Worm (Caenorhabditis elegans) whole organism, L3 larva: ENCODE data around the gene acs-21.

Experiments
- R02D3.7 ChIP-seq: fragments of 150-350 bp; optimal IDR thresholded peaks from 2 replicates; lab custom pipeline; 2014; ENCODE audit warnings: missing biosample characterization, missing genetic modification characterization
- ZK546.5 ChIP-seq: sonication (generic microtip); optimal IDR thresholded peaks from 2 replicates; lab custom pipeline; 2017; ENCODE audit warnings: missing biosample characterization, missing genetic modification characterization
- aly-2 ChIP-seq: fragments of 150-350 bp; optimal IDR thresholded peaks from 2 replicates; lab custom pipeline; 2014; ENCODE audit warnings: missing biosample characterization, missing genetic modification characterization
- ama-1 ChIP-seq: fragments of 150-350 bp; optimal IDR thresholded peaks from 2 replicates; lab custom pipeline; 2018
- ceh-16 ChIP-seq: sonication (generic microtip); optimal IDR thresholded peaks from 2 replicates; lab custom pipeline; 2017; ENCODE audit warnings: missing biosample characterization, missing genetic modification characterization
- ceh-82 ChIP-seq: fragments of 150-350 bp; optimal IDR thresholded peaks from 2 replicates; lab custom pipeline; 2014; ENCODE audit warnings: missing biosample characterization, missing genetic modification characterization
- ceh-9 ChIP-seq: sonication (generic microtip); optimal IDR thresholded peaks from 2 replicates; lab custom pipeline; 2018; ENCODE audit warnings: missing biosample characterization, missing genetic modification characterization
- daf-12 ChIP-seq: fragments of 150-350 bp; optimal IDR thresholded peaks from 2 replicates; lab custom pipeline; 2014; ENCODE audit warnings: missing biosample characterization, missing genetic modification reagents, missing genetic modification characterization
- egl-27 ChIP-seq: sonication (generic microtip); optimal IDR thresholded peaks from 4 replicates; lab custom pipeline; 2017; ENCODE audit warnings: missing biosample characterization, missing genetic modification reagents, missing genetic modification characterization
- egl-5 ChIP-seq: fragments of 150-350 bp; optimal IDR thresholded peaks from 2 replicates; lab custom pipeline; 2017; ENCODE audit warnings: missing biosample characterization, missing genetic modification reagents, missing genetic modification characterization, inconsistent platforms
- elt-1 ChIP-seq: fragments of 150-350 bp; optimal IDR thresholded peaks from 2 replicates; lab custom pipeline; 2014; ENCODE audit warnings: missing biosample characterization, missing genetic modification characterization
- elt-2 ChIP-seq: sonication (generic microtip); optimal IDR thresholded peaks from 2 replicates; lab custom pipeline; 2016; ENCODE audit warnings: missing genetic modification reagents, mild to moderate bottlenecking, missing genetic modification characterization, missing compliant biosample characterization
- elt-3 ChIP-seq, 3 experiments: fragments of 150-350 bp in 1 of 3; sonication (generic microtip) in 2 of 3; optimal IDR thresholded peaks; 2 replicates in 2 of 3; 4 replicates in 1 of 3; lab custom pipeline; 2014 to 2017; ENCODE audit warnings: missing biosample characterization in 3 of 3, missing genetic modification characterization in 3 of 3
- fkh-10 ChIP-seq: sonication (generic microtip); optimal IDR thresholded peaks from 2 replicates; lab custom pipeline; 2017; ENCODE audit warnings: missing biosample characterization, missing genetic modification reagents, missing genetic modification characterization
- fos-1 ChIP-seq: fragments of 150-350 bp; optimal IDR thresholded peaks from 2 replicates; lab custom pipeline; 2014; ENCODE audit warnings: missing biosample characterization, missing genetic modification characterization
- hmg-11 ChIP-seq: sonication (generic microtip); optimal IDR thresholded peaks from 2 replicates; lab custom pipeline; 2016; ENCODE audit warnings: missing genetic modification characterization, missing compliant biosample characterization
- jun-1 ChIP-seq: fragments of 150-350 bp; optimal IDR thresholded peaks from 2 replicates; lab custom pipeline; 2014; ENCODE audit warnings: missing biosample characterization, missing genetic modification reagents, missing genetic modification characterization
- lin-15B ChIP-seq: fragments of 150-350 bp; optimal IDR thresholded peaks from 2 replicates; lab custom pipeline; 2014; ENCODE audit warnings: missing biosample characterization, missing genetic modification characterization
- lsy-12 ChIP-seq: sonication (generic microtip); optimal IDR thresholded peaks from 2 replicates; lab custom pipeline; 2016; ENCODE audit warnings: mild to moderate bottlenecking, missing genetic modification characterization, missing compliant biosample characterization
- mdl-1 ChIP-seq: fragments of 150-350 bp; optimal IDR thresholded peaks from 2 replicates; lab custom pipeline; 2014; ENCODE audit warnings: missing biosample characterization, missing genetic modification characterization
- mml-1 ChIP-seq: fragments of 150-350 bp; sonication (generic microtip); optimal IDR thresholded peaks from 3 replicates; lab custom pipeline; 2014; ENCODE audit warnings: missing biosample characterization, missing genetic modification characterization
- nfya-1 ChIP-seq: sonication (generic microtip); optimal IDR thresholded peaks from 2 replicates; lab custom pipeline; 2017; ENCODE audit warnings: missing genetic modification characterization, mild to moderate bottlenecking, missing compliant biosample characterization, antibody characterized with exemption, moderate library complexity; ENCODE audit not compliant: insufficient read depth
- nhr-12 ChIP-seq: fragments of 150-350 bp; optimal IDR thresholded peaks from 2 replicates; lab custom pipeline; 2014; ENCODE audit warnings: missing biosample characterization, missing genetic modification characterization
- nhr-23 ChIP-seq: fragments of 150-350 bp; optimal IDR thresholded peaks from 2 replicates; lab custom pipeline; 2014; ENCODE audit warnings: missing biosample characterization, missing genetic modification reagents, missing genetic modification characterization
- nhr-237 ChIP-seq: fragments of 150-350 bp; optimal IDR thresholded peaks from 2 replicates; lab custom pipeline; 2014; ENCODE audit warnings: missing biosample characterization, missing genetic modification characterization
- nhr-28 ChIP-seq: fragments of 150-350 bp; optimal IDR thresholded peaks from 2 replicates; lab custom pipeline; 2014; ENCODE audit warnings: missing biosample characterization, missing genetic modification characterization
- nhr-43 ChIP-seq: sonication (generic microtip); optimal IDR thresholded peaks from 2 replicates; lab custom pipeline; 2016; ENCODE audit warnings: mild to moderate bottlenecking, missing genetic modification characterization, missing compliant biosample characterization; ENCODE audit not compliant: poor library complexity, severe bottlenecking
- nhr-67 ChIP-seq: fragments of 150-350 bp; optimal IDR thresholded peaks from 2 replicates; lab custom pipeline; 2014; ENCODE audit warnings: missing biosample characterization, missing genetic modification characterization
- pha-4 ChIP-seq: fragments of 150-350 bp; optimal IDR thresholded peaks from 2 replicates; lab custom pipeline; 2014; ENCODE audit warnings: missing biosample characterization, missing genetic modification reagents, missing genetic modification characterization
- pqm-1 ChIP-seq: fragments of 150-350 bp; optimal IDR thresholded peaks from 2 replicates; lab custom pipeline; 2017; ENCODE audit warnings: missing biosample characterization, missing genetic modification characterization, inconsistent platforms
- skn-1 ChIP-seq: fragments of 150-350 bp; optimal IDR thresholded peaks from 2 replicates; lab custom pipeline; 2014; ENCODE audit warnings: missing biosample characterization, missing genetic modification characterization
- tbx-2 ChIP-seq: sonication (generic microtip); optimal IDR thresholded peaks from 2 replicates; lab custom pipeline; 2016; ENCODE audit warnings: mild to moderate bottlenecking, missing genetic modification characterization, missing compliant biosample characterization
- unc-39 ChIP-seq: sonication (generic microtip); optimal IDR thresholded peaks from 4 replicates; lab custom pipeline; 2017; ENCODE audit warnings: missing biosample characterization, missing genetic modification characterization
- unc-62 ChIP-seq: fragments of 150-350 bp; sonication (generic microtip); optimal IDR thresholded peaks from 4 replicates; lab custom pipeline; 2014; ENCODE audit warnings: missing biosample characterization, missing genetic modification reagents, missing genetic modification characterization
- zag-1 ChIP-seq: fragments of 150-350 bp; optimal IDR thresholded peaks from 2 replicates; lab custom pipeline; 2014; ENCODE audit warnings: missing biosample characterization, missing genetic modification characterization
- ztf-11 ChIP-seq: fragments of 150-350 bp; optimal IDR thresholded peaks from 2 replicates; lab custom pipeline; 2014; ENCODE audit warnings: missing biosample characterization, missing genetic modification characterization
- ztf-4 ChIP-seq: fragments of 150-350 bp; optimal IDR thresholded peaks from 2 replicates; lab custom pipeline; 2014; ENCODE audit warnings: missing biosample characterization, missing genetic modification characterization

acs-21 gene

ce11 chrV:3124912-3125311, 36.0 kb downstream of the acs-21 start, which contains the start of gene Y73C8C.12:
Gene Y73C8C.12 (plus strand): TSS chrV:3125212.
- TF ChIP-seq jun-1 (tag; lab: Kevin White, UChicago) (no peak), ztf-4 (no peak), ceh-9 (tag; lab: Kevin White, UChicago) (no peak), lin-15B (no peak), egl-5 (tag; lab: Kevin White, UChicago) (no peak), elt-1 (tag; lab: Kevin White, UChicago) (no peak), nhr-43 (tag; lab: Kevin White, UChicago) (no peak), ceh-16 (tag; lab: Kevin White, UChicago) (no peak), nhr-28 (tag; lab: Kevin White, UChicago) (no peak), egl-27 (tag; lab: Kevin White, UChicago) (no peak), nhr-12 (no peak)

- peak; percentile 6 for TF ChIP-seq elt-2 (tag; lab: Kevin White, UChicago)
- no peak for TF ChIP-seq nhr-237
Measured at ce11 chrV:3127670-3128069, 38.8 kb downstream of the acs-21 start, which contains the start of gene Y73C8C.10. Gene Y73C8C.10 (minus strand): TSS chrV:3127770.

- TF ChIP-seq egl-27 (tag; lab: Kevin White, UChicago) (no peak), egl-5 (tag; lab: Kevin White, UChicago) (no peak), ztf-11 (no peak), daf-12 (no peak), mdl-1 (no peak), R02D3.7 (tag; lab: Kevin White, UChicago) (no peak), fkh-10 (no peak), lin-15B (no peak), hmg-11 (tag; lab: Kevin White, UChicago) (no peak), mml-1 (tag; lab: Kevin White, UChicago) (no peak), ceh-9 (tag; lab: Kevin White, UChicago) (no peak), ztf-4 (no peak), nhr-23 (no peak), unc-39 (tag; lab: Kevin White, UChicago) (no peak), pha-4 (no peak), pqm-1 (tag; lab: Kevin White, UChicago) (no peak), aly-2 (tag; lab: Kevin White, UChicago) (no peak), nfya-1 (no peak)
Measured at ce11 chrV:3128803-3129202, 39.9 kb downstream of the acs-21 start, which contains the start of gene tat-6. Gene tat-6 (plus strand): TSS chrV:3129103.

- TF ChIP-seq ZK546.5 (tag; lab: Kevin White, UChicago) (no peak), nhr-67 (tag; lab: Kevin White, UChicago) (no peak), ztf-4 (no peak), nhr-12 (no peak), tbx-2 (tag; lab: Kevin White, UChicago) (no peak), egl-27 (tag; lab: Kevin White, UChicago) (no peak), skn-1 (tag; lab: Kevin White, UChicago) (no peak), mdl-1 (no peak), zag-1 (tag; lab: Kevin White, UChicago) (no peak), nhr-43 (tag; lab: Kevin White, UChicago) (no peak), fos-1 (tag; lab: Kevin White, UChicago) (no peak), nfya-1 (no peak), unc-62 (GFP tag; lab: Kevin White, UChicago) (no peak), lsy-12 (tag; lab: Kevin White, UChicago) (no peak), ama-1 (no peak), ztf-11 (no peak), unc-39 (tag; lab: Kevin White, UChicago) (no peak), ceh-82 (tag; lab: Kevin White, UChicago) (no peak), elt-3 (tag; optimal IDR thresholded peaks at IDR 0.05; lab: Kevin White, UChicago) (no peak)
Measured at ce11 chrV:3132116-3132515, 43.2 kb downstream of the acs-21 start.
